Worm (Caenorhabditis elegans) whole organism, L1 larva: ENCODE data around the gene F09B9.5.

Experiments used
- C04F5.9 ChIP-seq: sonication (generic microtip); optimal IDR thresholded peaks from 2 replicates; lab custom pipeline; 2016; ENCODE audit warnings: missing genetic modification characterization, missing compliant biosample characterization
- Y116A8C.19 ChIP-seq: sonication (generic microtip); optimal IDR thresholded peaks from 2 replicates; lab custom pipeline; 2016; ENCODE audit warnings: missing compliant biosample characterization, missing genetic modification characterization, borderline replicate concordance
- aha-1 ChIP-seq: fragments of 150-350 bp; optimal IDR thresholded peaks from 2 replicates; lab custom pipeline; 2014; ENCODE audit warnings: missing biosample characterization, missing genetic modification characterization
- ama-1 ChIP-seq: fragments of 150-350 bp; optimal IDR thresholded peaks from 2 replicates; lab custom pipeline; 2014
- blmp-1 ChIP-seq: fragments of 150-350 bp; optimal IDR thresholded peaks from 2 replicates; lab custom pipeline; 2014; ENCODE audit warnings: missing biosample characterization, missing genetic modification characterization
- ceh-82 ChIP-seq, 3 experiments: fragments of 150-350 bp in 1 of 3; sonication (generic microtip) in 2 of 3; optimal IDR thresholded peaks; 2 replicates each; lab custom pipeline; 2014 to 2017; ENCODE audit warnings: missing biosample characterization in 3 of 3, missing genetic modification characterization in 3 of 3
- ceh-88 ChIP-seq: fragments of 200-800 bp; sonication (Bioruptor generic); IDR thresholded peaks from 2 replicates; pipeline ENCODE4 v1.3.6; 2022; ENCODE audit warnings: missing genetic modification characterization, missing compliant biosample characterization
- ceh-90 ChIP-seq: sonication (generic microtip); optimal IDR thresholded peaks from 2 replicates; lab custom pipeline; 2016; ENCODE audit warnings: missing genetic modification characterization, missing compliant biosample characterization
- dpl-1 ChIP-seq, 3 experiments: fragments of 150-350 bp in 2 of 3; sonication (generic microtip) in 1 of 3; optimal IDR thresholded peaks; 2 replicates each; lab custom pipeline; 2014 to 2017; ENCODE audit warnings: missing biosample characterization in 3 of 3, missing genetic modification characterization in 3 of 3, missing genetic modification reagents in 3 of 3
- dsc-1 ChIP-seq: sonication (generic microtip); optimal IDR thresholded peaks from 2 replicates; lab custom pipeline; 2016; ENCODE audit warnings: mild to moderate bottlenecking, missing genetic modification characterization, missing compliant biosample characterization
- efl-1 ChIP-seq, 4 experiments: fragments of 150-350 bp; optimal IDR thresholded peaks in 3 of 4; peaks in 1 of 4; 1 replicate in 1 of 4; 2 replicates in 3 of 4; lab custom pipeline; 2014; ENCODE audit warnings: missing biosample characterization in 2 of 4, missing genetic modification characterization in 2 of 4, missing genetic modification reagents in 2 of 4
- efl-3 ChIP-seq: fragments of 200-800 bp; sonication (Bioruptor generic); optimal IDR thresholded peaks from 2 replicates; lab custom pipeline; 2018; ENCODE audit warnings: mild to moderate bottlenecking, missing genetic modification characterization, missing compliant biosample characterization
- egl-13 ChIP-seq: sonication (generic microtip); optimal IDR thresholded peaks from 2 replicates; lab custom pipeline; 2016; ENCODE audit warnings: missing genotype, missing genetic modification reagents, missing genetic modification characterization, missing compliant biosample characterization
- egl-27 ChIP-seq, 2 experiments: fragments of 150-350 bp in 1 of 2; sonication (generic microtip); optimal IDR thresholded peaks; 3 replicates each; lab custom pipeline; 2017 to 2018; ENCODE audit warnings: missing biosample characterization in 2 of 2, missing genetic modification characterization in 2 of 2, missing genetic modification reagents in 2 of 2
- fkh-10 ChIP-seq: sonication (generic microtip); optimal IDR thresholded peaks from 2 replicates; lab custom pipeline; 2017; ENCODE audit warnings: missing biosample characterization, missing genetic modification reagents, missing genetic modification characterization
- hlh-17 ChIP-seq: fragments of 200-800 bp; sonication (Bioruptor generic); optimal IDR thresholded peaks from 2 replicates; lab custom pipeline; 2018; ENCODE audit warnings: missing genetic modification characterization, mild to moderate bottlenecking, missing compliant biosample characterization, moderate library complexity, borderline replicate concordance
- hpl-2 ChIP-seq: fragments of 150-350 bp; optimal IDR thresholded peaks from 2 replicates; lab custom pipeline; 2014; ENCODE audit warnings: missing biosample characterization, missing genetic modification reagents, missing genetic modification characterization
- irx-1 ChIP-seq: sonication (generic microtip); optimal IDR thresholded peaks from 2 replicates; lab custom pipeline; 2016; ENCODE audit warnings: missing genetic modification characterization, missing compliant biosample characterization
- isw-1 ChIP-seq: fragments of 200-800 bp; sonication (Bioruptor generic); IDR thresholded peaks from 2 replicates; pipeline ENCODE4 v1.3.6; 2022; ENCODE audit warnings: missing genetic modification characterization, missing compliant biosample characterization
- lin-15B ChIP-seq: fragments of 150-350 bp; sonication (generic microtip); optimal IDR thresholded peaks from 3 replicates; lab custom pipeline; 2014; ENCODE audit warnings: missing biosample characterization, missing genetic modification characterization
- lin-35 ChIP-seq, 2 experiments: fragments of 150-350 bp; optimal IDR thresholded peaks; 2 replicates each; lab custom pipeline; 2014; ENCODE audit warnings: missing biosample characterization in 2 of 2, missing genetic modification characterization in 2 of 2, missing genetic modification reagents in 2 of 2
- lin-39 ChIP-seq: fragments of 150-350 bp; optimal IDR thresholded peaks from 2 replicates; lab custom pipeline; 2014; ENCODE audit warnings: missing biosample characterization, missing genetic modification reagents, missing genetic modification characterization
- lir-3 ChIP-seq: sonication (generic microtip); optimal IDR thresholded peaks from 2 replicates; lab custom pipeline; 2016; ENCODE audit warnings: mild to moderate bottlenecking, missing genetic modification characterization, moderate library complexity, missing compliant biosample characterization; ENCODE audit not compliant: poor library complexity
- lsy-2 ChIP-seq, 2 experiments: fragments of 150-350 bp; optimal IDR thresholded peaks; 2 replicates each; lab custom pipeline; 2014; ENCODE audit warnings: missing biosample characterization in 2 of 2, missing genetic modification characterization in 2 of 2
- mef-2 ChIP-seq: fragments of 150-350 bp; optimal IDR thresholded peaks from 2 replicates; lab custom pipeline; 2014; ENCODE audit warnings: missing biosample characterization, missing genetic modification characterization
- mep-1 ChIP-seq: fragments of 150-350 bp; optimal IDR thresholded peaks from 2 replicates; lab custom pipeline; 2014; ENCODE audit warnings: missing biosample characterization, missing genetic modification characterization
- nhr-11 ChIP-seq: fragments of 150-350 bp; optimal IDR thresholded peaks from 2 replicates; lab custom pipeline; 2014; ENCODE audit warnings: missing biosample characterization, missing genetic modification characterization
- nhr-12 ChIP-seq: sonication (generic microtip); optimal IDR thresholded peaks from 2 replicates; lab custom pipeline; 2017; ENCODE audit warnings: missing biosample characterization, missing genetic modification characterization
- nhr-19 ChIP-seq: fragments of 200-800 bp; sonication (Bioruptor generic); conservative IDR thresholded peaks from 2 replicates; pipeline ENCODE4 v1.3.6; 2022; ENCODE audit warnings: missing genetic modification characterization, missing compliant biosample characterization
- nhr-20 ChIP-seq: sonication (generic microtip); optimal IDR thresholded peaks from 2 replicates; lab custom pipeline; 2016; ENCODE audit warnings: mild to moderate bottlenecking, missing genetic modification characterization, missing compliant biosample characterization
- nhr-237 ChIP-seq: fragments of 150-350 bp; optimal IDR thresholded peaks from 2 replicates; lab custom pipeline; 2014; ENCODE audit warnings: missing biosample characterization, missing genetic modification characterization
- nhr-71 ChIP-seq: sonication (generic microtip); optimal IDR thresholded peaks from 2 replicates; lab custom pipeline; 2016; ENCODE audit warnings: mild to moderate bottlenecking, missing genetic modification characterization, moderate library complexity, missing compliant biosample characterization
- nhr-77 ChIP-seq: fragments of 150-350 bp; optimal IDR thresholded peaks from 2 replicates; lab custom pipeline; 2014; ENCODE audit warnings: missing biosample characterization, missing genetic modification characterization
- nhr-84 ChIP-seq: sonication (generic microtip); optimal IDR thresholded peaks from 2 replicates; lab custom pipeline; 2017; ENCODE audit warnings: missing biosample characterization, missing genetic modification characterization
- nhr-85 ChIP-seq: sonication (generic microtip); peaks from one replicate; lab custom pipeline; 2016; ENCODE audit warnings: missing genetic modification characterization, inconsistent platforms, missing compliant biosample characterization
- nhr-90 ChIP-seq: sonication (generic microtip); optimal IDR thresholded peaks from 2 replicates; lab custom pipeline; 2016; ENCODE audit warnings: mild to moderate bottlenecking, missing genetic modification characterization, missing compliant biosample characterization; ENCODE audit not compliant: poor library complexity
- pag-3 ChIP-seq: sonication (generic microtip); optimal IDR thresholded peaks from 2 replicates; lab custom pipeline; 2017; ENCODE audit warnings: missing genetic modification characterization, mild to moderate bottlenecking, missing compliant biosample characterization, antibody characterized with exemption, borderline replicate concordance; ENCODE audit not compliant: insufficient read depth
- pax-3 ChIP-seq: fragments of 200-800 bp; sonication (Bioruptor generic); optimal IDR thresholded peaks from 2 replicates; lab custom pipeline; 2018; ENCODE audit warnings: mild to moderate bottlenecking, missing genetic modification characterization, moderate library complexity, missing compliant biosample characterization
- skn-1 ChIP-seq: fragments of 150-350 bp; optimal IDR thresholded peaks from 2 replicates; lab custom pipeline; 2014; ENCODE audit warnings: missing biosample characterization, missing genetic modification characterization
- snpc-4 ChIP-seq: fragments of 150-350 bp; optimal IDR thresholded peaks from 2 replicates; lab custom pipeline; 2014; ENCODE audit warnings: missing biosample characterization, missing genetic modification characterization
- snu-23 ChIP-seq: sonication (generic microtip); optimal IDR thresholded peaks from 2 replicates; lab custom pipeline; 2016; ENCODE audit warnings: missing genetic modification characterization, missing compliant biosample characterization
- sptf-1 ChIP-seq: fragments of 150-350 bp; optimal IDR thresholded peaks from 2 replicates; lab custom pipeline; 2014; ENCODE audit warnings: missing biosample characterization, missing genetic modification characterization
- sup-37 ChIP-seq: fragments of 200-800 bp; sonication (Bioruptor generic); optimal IDR thresholded peaks from 2 replicates; lab custom pipeline; 2018; ENCODE audit warnings: mild to moderate bottlenecking, missing genetic modification characterization, missing compliant biosample characterization
- tbx-2 ChIP-seq: sonication (generic microtip); optimal IDR thresholded peaks from 2 replicates; lab custom pipeline; 2016; ENCODE audit warnings: missing genetic modification characterization, missing compliant biosample characterization
- unc-130 ChIP-seq: fragments of 150-350 bp; optimal IDR thresholded peaks from 2 replicates; lab custom pipeline; 2017; ENCODE audit warnings: missing biosample characterization, missing genetic modification characterization, inconsistent platforms
- unc-30 ChIP-seq: sonication (generic microtip); optimal IDR thresholded peaks from 2 replicates; lab custom pipeline; 2017; ENCODE audit warnings: missing biosample characterization, missing genetic modification characterization
- unc-62 ChIP-seq: fragments of 150-350 bp; optimal IDR thresholded peaks from 2 replicates; lab custom pipeline; 2014; ENCODE audit warnings: missing biosample characterization, missing genetic modification reagents, missing genetic modification characterization
- unc-86 ChIP-seq: sonication (generic microtip); optimal IDR thresholded peaks from 2 replicates; lab custom pipeline; 2016; ENCODE audit warnings: missing genetic modification characterization, missing compliant biosample characterization
- unc-98 ChIP-seq: fragments of 200-800 bp; sonication (Bioruptor generic); IDR thresholded peaks from 2 replicates; pipeline ENCODE4 v1.3.6; 2022; ENCODE audit warnings: missing genetic modification characterization, missing compliant biosample characterization
- xbp-1 ChIP-seq: sonication (generic microtip); optimal IDR thresholded peaks from 2 replicates; lab custom pipeline; 2016; ENCODE audit warnings: missing genetic modification characterization, missing compliant biosample characterization
- zip-4 ChIP-seq: fragments of 200-800 bp; sonication (Bioruptor generic); optimal IDR thresholded peaks from 2 replicates; lab custom pipeline; 2018; ENCODE audit warnings: mild to moderate bottlenecking, missing genetic modification characterization, moderate library complexity, missing compliant biosample characterization
- ztf-11 ChIP-seq, 2 experiments: sonication (generic microtip); optimal IDR thresholded peaks; 2 replicates each; lab custom pipeline; 2016 to 2017; ENCODE audit warnings: missing genetic modification characterization in 2 of 2, missing biosample characterization in 1 of 2, missing compliant biosample characterization in 1 of 2
- ztf-4 ChIP-seq: fragments of 150-350 bp; optimal IDR thresholded peaks from 2 replicates; lab custom pipeline; 2014; ENCODE audit warnings: missing biosample characterization, missing genetic modification characterization

F09B9.5 gene

DNA sequence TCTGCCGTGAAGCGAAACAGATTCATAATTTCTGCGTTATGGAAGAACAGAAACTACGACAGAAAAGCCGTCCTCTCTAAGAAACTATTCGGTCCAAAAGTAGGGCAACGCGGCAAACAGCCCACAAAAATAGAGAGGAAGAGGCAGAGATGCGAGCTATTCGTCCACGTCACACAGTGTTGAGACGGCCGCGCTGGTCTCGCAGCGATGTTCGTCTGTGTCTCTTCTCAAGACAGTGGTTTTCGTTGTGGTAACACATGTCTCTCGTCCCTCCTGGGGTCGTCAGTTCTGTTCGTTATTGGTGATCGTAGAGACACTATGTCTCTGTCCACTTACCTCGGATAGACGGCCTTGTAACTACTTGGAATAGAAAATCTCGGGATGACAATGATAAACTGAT is 4.1 kb downstream of the F09B9.5 start, which contains the start of gene erd-2.1:
TSS of gene erd-2.1 (minus strand) at position 114 of the 400 bp plus-strand sequence.
- TF ChIP-seq mef-2 (tag; lab: Kevin White, UChicago) (peak; percentile 7), ceh-90 (tag; lab: Kevin White, UChicago) (no peak), nhr-12 (no peak), zip-4 (GFP tag; lab: Kevin White, UChicago) (no peak), dpl-1 (GFP tag; optimal IDR thresholded peaks at IDR 0.05; lab: Kevin White, UChicago) (peak in 2 of 3 experiments; percentile 22 to 25), unc-130 (tag; lab: Kevin White, UChicago) (no peak), hlh-17 (no peak), sptf-1 (tag; lab: Kevin White, UChicago) (no peak), mep-1 (tag; lab: Kevin White, UChicago) (peak; percentile 80), Y116A8C.19 (no peak), skn-1 (tag; lab: Kevin White, UChicago) (no peak), nhr-19 (GFP tag; lab: Robert Waterston, UW) (peak; percentile 68), ztf-11 (tag; optimal IDR thresholded peaks at IDR 0.05; lab: Kevin White, UChicago) (no peak), lsy-2 (tag; optimal IDR thresholded peaks at IDR 0.05; lab: Kevin White, UChicago) (peak; percentile 48 to 69), nhr-71 (tag; lab: Kevin White, UChicago) (peak; percentile 78), blmp-1 (tag; lab: Kevin White, UChicago) (peak; percentile 55), sup-37 (GFP tag; lab: Kevin White, UChicago) (no peak), unc-62 (no peak), ama-1 (lab: Kevin White, UChicago) (no peak), unc-30 (no peak), snpc-4 (tag; lab: Kevin White, UChicago) (no peak), efl-3 (GFP tag; lab: Kevin White, UChicago) (no peak), C04F5.9 (tag; lab: Kevin White, UChicago) (no peak), xbp-1 (tag; lab: Kevin White, UChicago) (peak; percentile 100), isw-1 (GFP tag; lab: Robert Waterston, UW) (no peak), egl-13 (no peak), ztf-4 (tag; lab: Kevin White, UChicago) (no peak), hpl-2 (GFP tag; lab: Kevin White, UChicago) (no peak), pax-3 (no peak), nhr-237 (no peak), unc-98 (GFP tag; lab: Robert Waterston, UW) (no peak), lin-35 (GFP tag; optimal IDR thresholded peaks at IDR 0.05; lab: Kevin White, UChicago) (peak; percentile 37 to 69), nhr-85 (peak; percentile 83), pag-3 (tag; lab: Kevin White, UChicago) (no peak), egl-27 (tag; optimal IDR thresholded peaks at IDR 0.05; lab: Kevin White, UChicago) (peak in 1 of 2 experiments; percentile 42), unc-86 (tag; lab: Kevin White, UChicago) (no peak), nhr-11 (tag; lab: Kevin White, UChicago) (no peak), irx-1 (tag; lab: Kevin White, UChicago) (no peak), dsc-1 (peak; percentile 40), lin-39 (tag; lab: Kevin White, UChicago) (no peak), lir-3 (tag; lab: Kevin White, UChicago) (no peak), ceh-82 (tag; optimal IDR thresholded peaks at IDR 0.05; lab: Kevin White, UChicago) (peak in 2 of 3 experiments; percentile 33 to 66), nhr-84 (no peak), fkh-10 (GFP tag; lab: Kevin White, UChicago) (no peak), efl-1 (optimal IDR thresholded peaks at IDR 0.05; lab: Kevin White, UChicago) (peak; percentile 22 to 57), efl-1 (GFP tag; optimal IDR thresholded peaks at IDR 0.05 in 1 of 2; lab: Kevin White, UChicago) (peak in 1 of 2 experiments; percentile 48), lin-15B (no peak), snu-23 (GFP tag; lab: Kevin White, UChicago) (peak; percentile 82), nhr-20 (peak; percentile 75), nhr-90 (tag; lab: Kevin White, UChicago) (no peak), ceh-88 (GFP tag; lab: Robert Waterston, UW) (no peak), tbx-2 (peak; percentile 66), aha-1 (tag; lab: Kevin White, UChicago) (no peak), nhr-77 (tag; lab: Kevin White, UChicago) (peak; percentile 28)
